Fruit fly (Drosophila melanogaster): ENCODE measurements around the gene Deaf1.

The Deaf1 gene

dm6 chr3L:19807103-19807502, 10.9 kb upstream of the Deaf1 start, which contains the start of the genes CG14104 and Kap-alpha1 (continued):
- TF ChIP-seq D19A (tag; optimal IDR thresholded peaks at IDR 0.05) = no peak
- peak; percentile 71 for TF ChIP-seq Dref (GFP tag; IDR thresholded peaks at IDR 0.05)
- TF ChIP-seq CG9797 (GFP tag; optimal IDR thresholded peaks at IDR 0.05) = no peak
- no peak for TF ChIP-seq Eip74EF (GFP tag; optimal IDR thresholded peaks at IDR 0.05)
- TF ChIP-seq B-H1 (GFP tag; IDR thresholded peaks at IDR 0.05) = no peak
- no peak for TF ChIP-seq zfh2 (GFP tag; optimal IDR thresholded peaks at IDR 0.05)
- TF ChIP-seq CG12155 (GFP tag; optimal IDR thresholded peaks at IDR 0.05) = peak; percentile 9
- no peak for TF ChIP-seq CG18599 (GFP tag; optimal IDR thresholded peaks at IDR 0.05)
- TF ChIP-seq CG1529 (GFP tag; optimal IDR thresholded peaks at IDR 0.05) = no peak
- no peak for TF ChIP-seq jigr1 (GFP tag; IDR thresholded peaks at IDR 0.05)
- no peak for TF ChIP-seq CG31365 (tag; optimal IDR thresholded peaks at IDR 0.05)
- TF ChIP-seq NFAT (GFP tag; IDR thresholded peaks at IDR 0.05) = no peak
- TF ChIP-seq Asciz (GFP tag; optimal IDR thresholded peaks at IDR 0.05) = no peak
- TF ChIP-seq maf-S (GFP tag; optimal IDR thresholded peaks at IDR 0.05) = no peak
- no peak for TF ChIP-seq CG4707 (GFP tag; optimal IDR thresholded peaks at IDR 0.05)
- no peak for TF ChIP-seq CG14667 (GFP tag; IDR thresholded peaks at IDR 0.05)

DNA sequence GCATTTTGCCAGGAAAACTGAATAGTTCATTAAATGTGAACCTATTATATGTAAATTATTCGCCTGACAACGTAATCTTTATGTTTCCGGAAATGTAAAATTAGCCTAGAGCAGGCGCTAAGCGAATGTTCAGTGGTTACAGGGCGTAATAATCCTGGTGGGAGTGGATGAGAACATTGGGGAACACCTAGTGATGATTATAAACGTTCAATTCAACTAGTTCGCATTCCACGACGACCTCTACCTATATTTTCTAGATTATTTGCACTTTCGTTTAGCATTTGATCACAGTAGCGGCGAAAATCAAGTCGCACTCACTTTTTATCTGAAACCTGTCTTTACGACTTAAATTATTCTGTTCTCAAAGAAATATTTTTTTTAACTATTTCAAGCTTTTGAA, 10.5 kb upstream of the Deaf1 start:
- TF ChIP-seq unc-4 (GFP tag; IDR thresholded peaks at IDR 0.05; ENCODE audit: partially characterized antibody) (no peak), usp (GFP tag; optimal IDR thresholded peaks at IDR 0.05) (no peak), CG17328 (GFP tag; IDR thresholded peaks at IDR 0.05) (no peak), CG15514 (GFP tag; optimal IDR thresholded peaks at IDR 0.05) (peak; percentile 91), sens (GFP tag) (peak; percentile 24), CG30431 (GFP tag; optimal IDR thresholded peaks at IDR 0.05) (no peak), CG34422 (GFP tag; IDR thresholded peaks at IDR 0.05) (0 out of 3 replicates have a peak, but pooled peaks have one; percentile 2)

DNA sequence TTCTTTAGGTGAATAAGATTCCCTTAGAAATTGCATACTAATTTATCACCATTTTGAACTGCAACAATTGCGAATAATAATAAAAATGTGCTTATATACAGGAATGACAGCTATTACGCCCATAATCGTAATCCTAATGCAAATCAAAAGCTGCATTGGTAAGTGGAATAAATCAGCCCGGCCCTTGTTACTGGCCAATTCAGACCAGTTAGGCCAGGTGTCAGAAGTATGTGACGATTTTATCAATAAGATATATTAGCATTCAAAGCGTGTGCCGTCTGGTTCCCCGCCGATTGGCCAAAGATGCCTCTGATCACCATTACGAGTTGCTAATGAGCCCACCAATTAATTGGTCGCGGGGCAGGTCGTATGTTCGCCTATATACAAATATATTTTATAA, 5.5 kb upstream of the Deaf1 start:
- TF ChIP-seq chinmo (GFP tag; IDR thresholded peaks at IDR 0.05; ENCODE audit: partially characterized antibody) (0 out of 4 replicates have a peak, but pooled peaks have one; percentile 58), CG8089 (GFP tag; optimal IDR thresholded peaks at IDR 0.05) (no peak), vvl (GFP tag; IDR thresholded peaks at IDR 0.05) (peak; percentile 58), Elba2 (GFP tag; optimal IDR thresholded peaks at IDR 0.05) (peak; percentile 34), Sox100B (GFP tag; optimal IDR thresholded peaks at IDR 0.05) (no peak)

DNA sequence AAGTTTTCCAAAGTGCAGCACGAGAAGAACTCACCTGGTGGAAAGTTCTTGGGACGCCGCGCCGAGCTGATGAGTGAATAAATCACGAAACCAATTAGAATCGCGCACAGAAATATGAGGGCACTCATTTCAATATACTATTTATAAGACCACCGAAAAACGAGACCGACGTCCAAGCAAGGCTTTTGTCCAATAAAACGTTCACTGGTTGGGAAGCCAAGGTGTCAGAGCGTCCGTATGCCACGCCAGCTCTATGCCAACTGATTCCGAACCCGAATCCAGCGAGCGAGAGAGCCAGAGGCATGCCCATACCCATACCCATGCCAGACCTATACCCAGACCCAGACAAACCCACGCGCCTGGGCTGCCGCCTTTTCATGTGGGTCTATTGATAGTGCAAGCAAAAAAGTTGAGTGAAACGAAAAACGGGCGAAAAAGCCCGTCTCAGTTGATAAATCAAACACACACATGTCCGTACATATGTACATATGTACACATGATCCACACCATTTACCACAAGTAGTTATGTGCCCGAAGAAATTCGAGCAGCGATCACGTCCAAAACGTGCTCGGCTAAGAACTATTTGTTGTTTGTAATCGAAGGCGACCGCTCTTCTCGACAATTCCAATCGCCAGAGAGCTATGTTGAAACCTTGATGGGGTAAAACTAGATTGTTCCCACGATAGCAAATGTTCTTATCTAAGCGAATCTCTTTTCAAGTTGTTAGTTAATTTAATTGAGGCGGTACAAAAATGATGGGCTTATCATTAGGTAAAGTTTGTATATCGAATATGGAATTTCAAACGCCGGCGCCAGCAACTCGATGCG, 4.7 kb upstream of the Deaf1 start, which contains the start of gene Cyp305a1:
Cyp305a1 (minus strand) TSS at position 265 of the 829 bp plus-strand sequence.
- TF ChIP-seq HHEX (GFP tag; optimal IDR thresholded peaks at IDR 0.05) (peak; percentile 30), Usf (GFP tag; optimal IDR thresholded peaks at IDR 0.05) (no peak), ranshi (GFP tag; IDR thresholded peaks at IDR 0.05) (no peak), Hand (GFP tag; optimal IDR thresholded peaks at IDR 0.05) (no peak), crc (GFP tag; optimal IDR thresholded peaks at IDR 0.05) (no peak), gce (GFP tag; IDR thresholded peaks at IDR 0.05) (0 out of 3 replicates have a peak, but pooled peaks have one; percentile 28), CG3281 (GFP tag; optimal IDR thresholded peaks at IDR 0.05) (peak; percentile 14), CG15601 (tag; optimal IDR thresholded peaks at IDR 0.05) (no peak), MBD-R2 (GFP tag; IDR thresholded peaks at IDR 0.05) (no peak; the same call in 1 of the 2 replicates), CG2712 (tag; optimal IDR thresholded peaks at IDR 0.05) (no peak), CG8359 (GFP tag; optimal IDR thresholded peaks at IDR 0.05; ENCODE audit: borderline replicate concordance) (no peak), zf30C (GFP tag; optimal IDR thresholded peaks at IDR 0.05) (no peak), CG13894 (tag; optimal IDR thresholded peaks at IDR 0.05) (peak; percentile 82), CG10147 (GFP tag; optimal IDR thresholded peaks at IDR 0.05) (no peak), Bgb (GFP tag; IDR thresholded peaks at IDR 0.05; ENCODE audit: partially characterized antibody) (0 out of 2 replicates have a peak, but pooled peaks have one; percentile 13), bcd (GFP tag; optimal IDR thresholded peaks at IDR 0.05) (no peak), al (GFP tag; IDR thresholded peaks at IDR 0.05) (no peak), slp2 (GFP tag; optimal IDR thresholded peaks at IDR 0.05) (no peak)

Measured in whole organism, embryonic.